Worm (Caenorhabditis elegans) whole organism, young adult: Measurements from ENCODE around the gene srlf-14.

Source experiments
- B0336.3 ChIP-seq: fragments of 200-800 bp; sonication (Bioruptor generic); IDR thresholded peaks from 2 replicates; pipeline ENCODE4 v1.3.6; 2022; ENCODE audit warnings: missing genetic modification characterization, missing compliant biosample characterization
- C17E4.6 ChIP-seq: fragments of 200-800 bp; sonication (Bioruptor generic); IDR thresholded peaks from 2 replicates; pipeline ENCODE4 v1.3.6; 2022; ENCODE audit warnings: missing genetic modification reagents, missing genetic modification characterization, missing compliant biosample characterization
- K12H6.12 ChIP-seq: fragments of 200-800 bp; sonication (Bioruptor generic); optimal IDR thresholded peaks from 2 replicates; lab custom pipeline; 2018; ENCODE audit warnings: mild to moderate bottlenecking, missing genetic modification characterization, missing compliant biosample characterization
- akir-1 ChIP-seq: fragments of 200-800 bp; sonication (Bioruptor generic); optimal IDR thresholded peaks from 2 replicates; lab custom pipeline; 2018; ENCODE audit warnings: mild to moderate bottlenecking, missing genetic modification characterization, moderate library complexity, missing compliant biosample characterization
- ama-1 ChIP-seq, 3 experiments: fragments of 150-350 bp in 1 of 3; sonication (generic microtip) in 2 of 3; optimal IDR thresholded peaks; 2 replicates each; lab custom pipeline; 2014 to 2018; ENCODE audit warnings: missing biosample characterization in 2 of 3, missing genetic modification characterization in 2 of 3, missing genetic modification reagents in 2 of 3
- atf-7 ChIP-seq: sonication (generic microtip); optimal IDR thresholded peaks from 2 replicates; lab custom pipeline; 2017; ENCODE audit warnings: mild to moderate bottlenecking, missing genetic modification characterization, missing compliant biosample characterization
- attf-5 ChIP-seq: fragments of 200-800 bp; sonication (Bioruptor generic); optimal IDR thresholded peaks from 2 replicates; lab custom pipeline; 2018; ENCODE audit warnings: mild to moderate bottlenecking, missing genetic modification characterization, missing compliant biosample characterization
- ccch-3 ChIP-seq: fragments of 200-800 bp; sonication (Bioruptor generic); optimal IDR thresholded peaks from 2 replicates; lab custom pipeline; 2018; ENCODE audit warnings: mild to moderate bottlenecking, missing genetic modification characterization, missing compliant biosample characterization
- cebp-1 ChIP-seq, 2 experiments: fragments of 200-800 bp in 1 of 2; sonication (Bioruptor generic) in 1 of 2; sonication (generic microtip) in 1 of 2; IDR thresholded peaks in 1 of 2; optimal IDR thresholded peaks in 1 of 2; 2 replicates each; pipeline versions ENCODE4 v1.3.6 to Lab custom; 2017 to 2022; ENCODE audit warnings: missing compliant biosample characterization in 2 of 2, missing genetic modification characterization in 2 of 2, mild to moderate bottlenecking in 1 of 2, missing genetic modification reagents in 1 of 2, moderate library complexity in 1 of 2
- ceh-58 ChIP-seq: fragments of 200-800 bp; sonication (Bioruptor generic); IDR thresholded peaks from 2 replicates; pipeline ENCODE4 v1.3.6; 2022; ENCODE audit warnings: missing genetic modification characterization, missing compliant biosample characterization
- ceh-79 ChIP-seq: sonication (generic microtip); optimal IDR thresholded peaks from 2 replicates; lab custom pipeline; 2017; ENCODE audit warnings: mild to moderate bottlenecking, missing genetic modification characterization, missing compliant biosample characterization
- dox-1 ChIP-seq: fragments of 200-800 bp; sonication (Bioruptor generic); IDR thresholded peaks from 2 replicates; pipeline ENCODE4 v1.3.6; 2022; ENCODE audit warnings: missing genetic modification reagents, missing genetic modification characterization, missing compliant biosample characterization
- efl-1 ChIP-seq: fragments of 150-350 bp; optimal IDR thresholded peaks from 2 replicates; lab custom pipeline; 2014; ENCODE audit warnings: missing biosample characterization, missing genetic modification reagents, missing genetic modification characterization
- hmg-1.2 ChIP-seq: fragments of 200-800 bp; sonication (Bioruptor generic); IDR thresholded peaks from 2 replicates; pipeline ENCODE4 v1.3.6; 2022; ENCODE audit warnings: missing genetic modification reagents, missing genetic modification characterization, missing compliant biosample characterization
- hrde-1 ChIP-seq: sonication (generic microtip); optimal IDR thresholded peaks from 2 replicates; lab custom pipeline; 2016; ENCODE audit warnings: missing genetic modification characterization, mild to moderate bottlenecking, missing compliant biosample characterization, moderate library complexity, missing genotype, missing genetic modification reagents, borderline replicate concordance
- lag-1 ChIP-seq: fragments of 200-800 bp; sonication (Bioruptor generic); IDR thresholded peaks from 2 replicates; pipeline ENCODE4 v1.3.6; 2022; ENCODE audit warnings: missing genetic modification reagents, missing genetic modification characterization, missing compliant biosample characterization
- let-526 ChIP-seq: fragments of 200-800 bp; sonication (Bioruptor generic); IDR thresholded peaks from 2 replicates; pipeline ENCODE4 v1.3.6; 2022; ENCODE audit warnings: missing genetic modification reagents, missing genetic modification characterization, missing compliant biosample characterization
- let-607 ChIP-seq, 2 experiments: fragments of 200-800 bp in 1 of 2; sonication (Bioruptor generic) in 1 of 2; sonication (generic microtip) in 1 of 2; optimal IDR thresholded peaks; 2 replicates each; lab custom pipeline; 2016 to 2018; ENCODE audit warnings: mild to moderate bottlenecking in 2 of 2, missing compliant biosample characterization in 2 of 2, missing genetic modification characterization in 2 of 2, moderate library complexity in 2 of 2, missing genotype in 1 of 2
- lin-26 ChIP-seq: fragments of 200-800 bp; sonication (Bioruptor generic); IDR thresholded peaks from 2 replicates; pipeline ENCODE4 v1.3.6; 2022; ENCODE audit warnings: missing genetic modification reagents, missing genetic modification characterization, missing compliant biosample characterization
- lsl-1 ChIP-seq: fragments of 200-800 bp; sonication (Bioruptor generic); optimal IDR thresholded peaks from 2 replicates; lab custom pipeline; 2018; ENCODE audit warnings: mild to moderate bottlenecking, missing genetic modification characterization, moderate library complexity, missing compliant biosample characterization
- lsy-27 ChIP-seq: sonication (generic microtip); optimal IDR thresholded peaks from 2 replicates; lab custom pipeline; 2017; ENCODE audit warnings: missing genetic modification characterization, mild to moderate bottlenecking, missing compliant biosample characterization, antibody characterized with exemption, missing genotype, borderline replicate concordance; ENCODE audit not compliant: insufficient read depth
- madf-6 ChIP-seq: fragments of 200-800 bp; sonication (Bioruptor generic); IDR thresholded peaks from 2 replicates; pipeline ENCODE4 v1.3.6; 2022; ENCODE audit warnings: missing genetic modification reagents, missing genetic modification characterization, missing compliant biosample characterization
- madf-8 ChIP-seq: fragments of 200-800 bp; sonication (Bioruptor generic); conservative IDR thresholded peaks from 2 replicates; pipeline ENCODE4 v1.3.6; 2022; ENCODE audit warnings: missing genetic modification reagents, missing genetic modification characterization, missing compliant biosample characterization
- mcd-1 ChIP-seq: fragments of 200-800 bp; sonication (Bioruptor generic); IDR thresholded peaks from 2 replicates; pipeline ENCODE4 v1.3.6; 2022; ENCODE audit warnings: missing genetic modification reagents, missing genetic modification characterization, missing compliant biosample characterization
- mxl-1 ChIP-seq: sonication (generic microtip); optimal IDR thresholded peaks from 2 replicates; lab custom pipeline; 2016; ENCODE audit warnings: missing genetic modification characterization, missing compliant biosample characterization
- nfya-1 ChIP-seq: sonication (generic microtip); optimal IDR thresholded peaks from 2 replicates; lab custom pipeline; 2017; ENCODE audit warnings: antibody characterized with exemption, missing compliant biosample characterization, missing genetic modification characterization, borderline replicate concordance; ENCODE audit not compliant: insufficient read depth
- nhr-179 ChIP-seq: sonication (generic microtip); optimal IDR thresholded peaks from 2 replicates; lab custom pipeline; 2016; ENCODE audit warnings: mild to moderate bottlenecking, missing genetic modification characterization, missing compliant biosample characterization
- nhr-27 ChIP-seq: fragments of 200-800 bp; sonication (Bioruptor generic); optimal IDR thresholded peaks from 2 replicates; lab custom pipeline; 2018; ENCODE audit warnings: mild to moderate bottlenecking, missing genetic modification characterization, moderate library complexity, missing compliant biosample characterization
- nhr-90 ChIP-seq: sonication (generic microtip); optimal IDR thresholded peaks from 2 replicates; lab custom pipeline; 2016; ENCODE audit warnings: missing genotype, mild to moderate bottlenecking, missing genetic modification characterization, missing compliant biosample characterization
- pbrm-1 ChIP-seq: fragments of 200-800 bp; sonication (Bioruptor generic); IDR thresholded peaks from 2 replicates; pipeline ENCODE4 v1.3.6; 2022; ENCODE audit warnings: missing genetic modification reagents, missing genetic modification characterization, missing compliant biosample characterization
- sdz-38 ChIP-seq: sonication (generic microtip); optimal IDR thresholded peaks from 2 replicates; lab custom pipeline; 2016; ENCODE audit warnings: missing genotype, missing genetic modification characterization, missing compliant biosample characterization
- snpc-3.4 ChIP-seq: sonication (generic microtip); optimal IDR thresholded peaks from 2 replicates; lab custom pipeline; 2017; ENCODE audit warnings: missing genetic modification characterization, mild to moderate bottlenecking, missing compliant biosample characterization, antibody characterized with exemption, moderate library complexity, missing genotype, missing genetic modification reagents
- snpc-4 ChIP-seq, 5 experiments: fragments of 150-350 bp in 1 of 5; sonication (generic microtip) in 4 of 5; optimal IDR thresholded peaks; 2 replicates each; lab custom pipeline; 2014 to 2018; ENCODE audit warnings: missing genetic modification characterization in 5 of 5, missing biosample characterization in 3 of 5, antibody characterized with exemption in 2 of 5, mild to moderate bottlenecking in 2 of 5, missing compliant biosample characterization in 2 of 5, missing genotype in 2 of 5, moderate library complexity in 2 of 5, missing genetic modification reagents in 1 of 5
- tbp1 ChIP-seq: fragments of 200-800 bp; sonication (Bioruptor generic); optimal IDR thresholded peaks from 2 replicates; lab custom pipeline; 2018; ENCODE audit warnings: mild to moderate bottlenecking, missing genetic modification characterization, missing compliant biosample characterization
- tbx-9 ChIP-seq: sonication (generic microtip); optimal IDR thresholded peaks from 2 replicates; lab custom pipeline; 2016; ENCODE audit warnings: borderline replicate concordance, missing genetic modification characterization, inconsistent platforms, missing compliant biosample characterization
- zfh-2 ChIP-seq: fragments of 200-800 bp; sonication (Bioruptor generic); conservative IDR thresholded peaks from 2 replicates; pipeline ENCODE4 v1.3.6; 2022; ENCODE audit warnings: missing genetic modification reagents, missing genetic modification characterization, missing compliant biosample characterization
- ztf-18 ChIP-seq: sonication (generic microtip); optimal IDR thresholded peaks from 2 replicates; lab custom pipeline; 2016; ENCODE audit warnings: missing genotype, mild to moderate bottlenecking, missing genetic modification characterization, missing compliant biosample characterization

srlf-14 gene

DNA sequence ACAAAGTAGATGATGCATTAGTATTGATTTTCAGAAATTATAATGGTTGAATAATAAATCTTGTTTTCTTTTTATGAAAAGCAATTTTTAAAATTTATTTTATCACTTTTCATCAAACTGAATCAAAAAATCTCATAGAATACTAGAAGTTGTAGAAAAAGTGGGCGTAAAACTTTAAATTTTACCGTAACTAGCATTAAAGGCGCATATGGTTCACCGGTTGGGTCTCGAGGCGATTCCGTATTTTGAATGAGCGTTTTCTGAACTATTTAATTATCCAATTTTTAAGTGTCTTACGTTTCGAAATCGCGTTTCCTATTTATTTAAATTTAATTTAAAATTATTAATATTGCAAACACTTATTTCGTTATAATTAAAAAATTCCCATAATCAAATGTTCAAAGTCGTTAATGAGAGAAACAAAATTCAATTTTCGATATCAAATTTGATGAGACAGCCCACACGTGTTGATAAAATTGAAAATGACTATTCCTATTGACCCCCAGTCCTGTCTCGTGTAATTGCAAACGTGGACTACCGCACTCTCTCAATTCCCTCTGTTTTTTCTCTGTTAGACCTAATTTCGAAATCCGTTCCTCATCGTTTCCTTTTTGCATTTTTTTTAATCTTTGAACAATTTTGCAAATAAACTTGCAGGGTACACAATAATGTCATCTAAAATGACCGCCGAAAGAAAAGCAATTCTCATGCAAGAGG is 35.7 kb downstream of the srlf-14 start, which contains the start of the genes T11G6.2 and hars-1 (continued):
- peak; percentile 69 for TF ChIP-seq attf-5 (GFP tag; lab: Kevin White, UChicago)
- 0 out of 2 replicates have a peak, but pooled peaks have one; percentile 48 for TF ChIP-seq dox-1 (GFP tag; lab: Robert Waterston, UW)
- no peak for TF ChIP-seq mxl-1 (tag; lab: Kevin White, UChicago)
- TF ChIP-seq ceh-79 (tag; lab: Kevin White, UChicago) = no peak
- TF ChIP-seq snpc-4 (GFP tag; optimal IDR thresholded peaks at IDR 0.05; lab: Kevin White, UChicago) = no peak
- peak in 1 of 4 experiments; percentile 21 for TF ChIP-seq snpc-4 (tag; optimal IDR thresholded peaks at IDR 0.05; lab: Kevin White, UChicago)
- no peak for TF ChIP-seq hrde-1 (tag; lab: Kevin White, UChicago)
- TF ChIP-seq nhr-27 = no peak
- TF ChIP-seq K12H6.12 (tag; lab: Kevin White, UChicago) = no peak
- no peak for TF ChIP-seq akir-1
- TF ChIP-seq lsy-27 (tag; lab: Kevin White, UChicago) = no peak
- peak; percentile 3 for TF ChIP-seq ztf-18 (tag; lab: Kevin White, UChicago)
- TF ChIP-seq C17E4.6 (GFP tag; lab: Robert Waterston, UW) = no peak
- no peak for TF ChIP-seq zfh-2
- TF ChIP-seq sdz-38 (tag; lab: Kevin White, UChicago) = no peak
- TF ChIP-seq let-526 (GFP tag; lab: Robert Waterston, UW) = no peak
- TF ChIP-seq tbx-9 (tag; lab: Kevin White, UChicago) = no peak
- peak; percentile 97 for TF ChIP-seq madf-8 (GFP tag; lab: Robert Waterston, UW)
- peak; percentile 67; the same call in 1 of the 2 replicates for TF ChIP-seq cebp-1 (GFP tag; IDR thresholded peaks at IDR 0.05; lab: Robert Waterston, UW)
- peak; percentile 85 for TF ChIP-seq cebp-1 (tag; optimal IDR thresholded peaks at IDR 0.05; lab: Kevin White, UChicago)
- TF ChIP-seq lsl-1 (GFP tag; lab: Kevin White, UChicago) = peak; percentile 87
- TF ChIP-seq nhr-179 = no peak
- TF ChIP-seq snpc-3.4 = no peak
- TF ChIP-seq madf-6 = peak; percentile 99
- no peak for TF ChIP-seq ama-1 (optimal IDR thresholded peaks at IDR 0.05; lab: Kevin White, UChicago)
- no peak for TF ChIP-seq ama-1 (GFP tag; optimal IDR thresholded peaks at IDR 0.05; lab: Kevin White, UChicago)
- no peak for TF ChIP-seq lag-1 (GFP tag; lab: Robert Waterston, UW)
- no peak for TF ChIP-seq hmg-1.2 (GFP tag; lab: Robert Waterston, UW)
- TF ChIP-seq B0336.3 (GFP tag; lab: Robert Waterston, UW) = no peak
- no peak for TF ChIP-seq ceh-58 (GFP tag; lab: Robert Waterston, UW)
- TF ChIP-seq nfya-1 (tag; lab: Kevin White, UChicago) = no peak
- TF ChIP-seq let-607 (tag; optimal IDR thresholded peaks at IDR 0.05; lab: Kevin White, UChicago) = peak; percentile 35 to 78
- no peak for TF ChIP-seq ccch-3 (GFP tag; lab: Kevin White, UChicago)
- 0 out of 2 replicates have a peak, but pooled peaks have one; percentile 18 for TF ChIP-seq pbrm-1 (GFP tag; lab: Robert Waterston, UW)
- no peak for TF ChIP-seq lin-26 (GFP tag; lab: Robert Waterston, UW)
- peak; percentile 49; the same call in 1 of the 2 replicates for TF ChIP-seq mcd-1 (GFP tag; lab: Robert Waterston, UW)
- no peak for TF ChIP-seq atf-7 (tag; lab: Kevin White, UChicago)
- no peak for TF ChIP-seq tbp1 (GFP tag; lab: Kevin White, UChicago)
- TF ChIP-seq efl-1 (GFP tag; lab: Kevin White, UChicago) = peak; percentile 49
- TF ChIP-seq nhr-90 (tag; lab: Kevin White, UChicago) = no peak
- TF ChIP-seq, all 124 proteins: peak for 16
